Fruit fly (Drosophila melanogaster) whole organism, embryonic: ENCODE measurements around the gene CG12016.
A peak's percentile ranks its signal among the peaks of the same experiment; 100 is the strongest.

Source experiments
- Abd-B ChIP-seq: fragments of 200-800 bp; sonication (Bioruptor generic); optimal IDR thresholded peaks from 2 replicates; lab custom pipeline; 2018; ENCODE audit warnings: missing biosample characterization, mild to moderate bottlenecking, missing genetic modification characterization, moderate library complexity
- CG2116 ChIP-seq: fragments of 200-800 bp; sonication (Bioruptor generic); optimal IDR thresholded peaks from 3 replicates; lab custom pipeline; 2018; ENCODE audit warnings: missing biosample characterization, mild to moderate bottlenecking, missing genetic modification characterization
- CG6254 ChIP-seq: fragments of 200-800 bp; sonication (Bioruptor generic); optimal IDR thresholded peaks from 3 replicates; lab custom pipeline; 2017; ENCODE audit warnings: mild to moderate bottlenecking, missing biosample characterization, missing genetic modification reagents, missing genetic modification characterization
- CG8478 ChIP-seq: fragments of >200 bp; optimal IDR thresholded peaks from 2 replicates; lab custom pipeline; 2018
- NFAT ChIP-seq: fragments of 200-800 bp; sonication (Bioruptor generic); IDR thresholded peaks from 2 replicates; pipeline ENCODE4 v1.3.6; 2022; ENCODE audit warnings: missing biosample characterization, missing genetic modification characterization
- Ravus ChIP-seq: fragments of 200-800 bp; sonication (Bioruptor generic); IDR thresholded peaks from 2 replicates; pipeline ENCODE4 v1.3.6; 2022; ENCODE audit warnings: missing biosample characterization, missing genetic modification characterization
- Vsx1 ChIP-seq: fragments of 200-800 bp; sonication (Bioruptor generic); optimal IDR thresholded peaks from 2 replicates; lab custom pipeline; 2017; ENCODE audit warnings: missing biosample characterization, mild to moderate bottlenecking, missing genetic modification characterization, missing genetic modification reagents
- sisA ChIP-seq: fragments of 200-800 bp; sonication (Bioruptor generic); IDR thresholded peaks from 2 replicates; pipeline ENCODE4 v1.3.6; 2022; ENCODE audit warnings: missing biosample characterization, missing genetic modification characterization
- sqz ChIP-seq: fragments of 200-800 bp; sonication (Bioruptor generic); optimal IDR thresholded peaks from 3 replicates; lab custom pipeline; 2018; ENCODE audit warnings: missing biosample characterization, mild to moderate bottlenecking, missing genetic modification characterization
- usp ChIP-seq: fragments of >200 bp; optimal IDR thresholded peaks from 2 replicates; lab custom pipeline; 2017; ENCODE audit warnings: missing biosample characterization, missing genetic modification characterization

DNA sequence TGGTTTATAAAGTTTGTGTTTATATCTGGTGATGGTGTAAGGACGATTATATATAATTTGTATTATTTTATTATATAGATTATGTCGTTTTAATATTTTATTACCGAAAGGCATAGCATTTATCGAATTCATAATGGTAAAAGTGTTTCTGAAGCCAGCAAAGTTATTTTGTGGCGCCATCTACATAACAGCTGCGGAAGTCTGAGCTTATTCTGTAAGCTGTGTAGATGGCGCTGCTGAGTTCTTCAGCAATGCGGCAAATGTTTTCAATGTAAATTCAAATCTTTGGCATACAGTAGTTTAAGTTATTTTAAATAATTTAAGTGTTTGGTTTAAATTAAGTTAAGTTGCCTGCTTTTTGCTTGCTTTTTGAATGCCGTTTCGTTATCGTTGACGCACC, 30.9 kb upstream of the CG12016 start:
- TF ChIP-seq usp (GFP tag; lab: Kevin White, UChicago) (no peak), Ravus (GFP tag; lab: Robert Waterston, UW) (no peak), NFAT (GFP tag; lab: Robert Waterston, UW) (peak; percentile 84), CG2116 (GFP tag; lab: Kevin White, UChicago) (no peak), CG8478 (lab: Kevin White, UChicago) (no peak), sqz (GFP tag; lab: Kevin White, UChicago) (no peak), sisA (peak; percentile 56), CG6254 (GFP tag; lab: Kevin White, UChicago) (no peak), Abd-B (GFP tag; lab: Kevin White, UChicago) (no peak), Vsx1 (GFP tag; lab: Kevin White, UChicago) (no peak)
